Worm (Caenorhabditis elegans) whole organism, early embryonic: Measurements from ENCODE around the gene C02F5.13.

ENCODE experiments used
- ama-1 ChIP-seq: fragments of 150-350 bp; optimal IDR thresholded peaks from 2 replicates; lab custom pipeline; 2014
- ceh-13 ChIP-seq: fragments of 200-800 bp; sonication (Bioruptor generic); optimal IDR thresholded peaks from 2 replicates; lab custom pipeline; 2018; ENCODE audit warnings: mild to moderate bottlenecking, missing genetic modification characterization, missing compliant biosample characterization
- ceh-36 ChIP-seq: sonication (generic microtip); optimal IDR thresholded peaks from 2 replicates; lab custom pipeline; 2016; ENCODE audit warnings: missing genetic modification characterization, inconsistent platforms, missing compliant biosample characterization
- flt-1 ChIP-seq: fragments of 200-800 bp; sonication (Bioruptor generic); IDR thresholded peaks from 2 replicates; pipeline ENCODE4 v1.3.6; 2022; ENCODE audit warnings: missing genetic modification characterization, missing compliant biosample characterization
- hmbx-1 ChIP-seq: sonication (generic microtip); optimal IDR thresholded peaks from 2 replicates; lab custom pipeline; 2016; ENCODE audit warnings: mild to moderate bottlenecking, missing genetic modification characterization, missing compliant biosample characterization
- hmg-4 ChIP-seq: fragments of 200-800 bp; sonication (Bioruptor generic); optimal IDR thresholded peaks from 2 replicates; lab custom pipeline; 2018; ENCODE audit warnings: mild to moderate bottlenecking, missing genetic modification characterization, missing compliant biosample characterization
- hnd-1 ChIP-seq: sonication (generic microtip); optimal IDR thresholded peaks from 2 replicates; lab custom pipeline; 2016; ENCODE audit warnings: missing genetic modification characterization, missing compliant biosample characterization
- pes-1 ChIP-seq: fragments of 200-800 bp; sonication (Bioruptor generic); IDR thresholded peaks from 2 replicates; pipeline ENCODE4 v1.3.6; 2022; ENCODE audit warnings: missing genetic modification reagents, missing genetic modification characterization, missing compliant biosample characterization
- scrt-1 ChIP-seq: fragments of 200-800 bp; sonication (Bioruptor generic); IDR thresholded peaks from 2 replicates; pipeline ENCODE4 v1.3.6; 2022; ENCODE audit warnings: missing genetic modification characterization, missing compliant biosample characterization
- tbx-11 ChIP-seq: fragments of 200-800 bp; sonication (Bioruptor generic); IDR thresholded peaks from 2 replicates; pipeline ENCODE4 v1.3.6; 2022; ENCODE audit warnings: missing genetic modification characterization, missing compliant biosample characterization
- tbx-37 ChIP-seq: fragments of 200-800 bp; sonication (Bioruptor generic); conservative IDR thresholded peaks from 2 replicates; pipeline ENCODE4 v1.3.6; 2022; ENCODE audit warnings: missing genetic modification reagents, missing genetic modification characterization, missing compliant biosample characterization
- tra-4 ChIP-seq: sonication (generic microtip); optimal IDR thresholded peaks from 2 replicates; lab custom pipeline; 2017; ENCODE audit warnings: missing genetic modification characterization, missing compliant biosample characterization

DNA sequence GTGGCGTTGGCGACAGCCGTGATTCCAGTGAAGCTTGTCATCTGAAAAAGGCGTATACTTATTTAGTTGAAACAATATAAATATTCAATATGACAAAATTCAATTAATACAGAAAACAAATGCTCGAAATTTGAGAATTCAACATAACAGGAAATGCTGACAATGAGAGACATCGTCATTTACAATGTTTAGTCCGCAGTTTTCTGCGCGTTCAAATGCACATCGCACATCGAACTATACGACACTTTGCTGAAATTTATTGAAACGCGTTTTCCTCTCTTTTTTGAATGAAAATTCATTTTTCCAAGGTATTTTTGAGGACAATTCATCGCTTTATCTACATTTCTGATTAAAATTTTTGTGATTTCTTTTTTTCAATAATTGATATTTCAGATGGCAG is 3.1 kb upstream of the C02F5.13 start, which contains the start of the genes pbs-6 and cids-1:
- no peak for TF ChIP-seq ama-1
- TF ChIP-seq hmg-4 (GFP tag; lab: Kevin White, UChicago), result no peak
- TF ChIP-seq hnd-1 (tag; lab: Kevin White, UChicago), result no peak
- no peak for TF ChIP-seq tbx-11
- no peak for TF ChIP-seq scrt-1 (GFP tag; lab: Robert Waterston, UW)
- TF ChIP-seq ceh-36 (tag; lab: Kevin White, UChicago), result no peak
- no peak for TF ChIP-seq ceh-13 (GFP tag; lab: Kevin White, UChicago)
- no peak for TF ChIP-seq pes-1 (GFP tag; lab: Robert Waterston, UW)
- no peak for TF ChIP-seq tbx-37 (GFP tag; lab: Robert Waterston, UW)
- no peak for TF ChIP-seq flt-1
- TF ChIP-seq hmbx-1, result no peak
- TF ChIP-seq tra-4 (tag; lab: Kevin White, UChicago), result no peak
